ENCODE assay signal across 5 fruit fly cellular contexts in genomic region chr3L:11064689-11065088, dm6.
A peak's percentile ranks its signal among the peaks of the same experiment; 100 is the strongest.
TF ChIP-seq lines count a peak whose summit lies in the region.

Gene CG32075 (minus strand): TSS chr3L:11064941.
Gene CG45101 (plus strand): TSS chr3L:11064991.
Gene SuUR (plus strand): TSS chr3L:11064991.

- no peak for TF ChIP-seq CTCF in whole organism, embryonic (GFP tag; optimal IDR thresholded peaks at IDR 0.05; lab: Kevin White, UChicago)

TF ChIP-seq in whole organism, adult, 20 proteins besides CTCF, POLR2A, EP300 and RAD21 (continues in another document):
- peak; percentile 91 for TF ChIP-seq toe (GFP tag; optimal IDR thresholded peaks at IDR 0.05; lab: Kevin White, UChicago)
- peak; percentile 76 for TF ChIP-seq CG14711 (tag; optimal IDR thresholded peaks at IDR 0.05; lab: Kevin White, UChicago)
- TF ChIP-seq pad (GFP tag; optimal IDR thresholded peaks at IDR 0.05; lab: Kevin White, UChicago) = peak; percentile 80
- TF ChIP-seq cnc (optimal IDR thresholded peaks at IDR 0.05; lab: Kevin White, UChicago) = no peak
- TF ChIP-seq CG1620 (GFP tag; optimal IDR thresholded peaks at IDR 0.05; lab: Kevin White, UChicago) = peak; percentile 96
- no peak for TF ChIP-seq Hr96 (GFP tag; optimal IDR thresholded peaks at IDR 0.05; lab: Kevin White, UChicago)
- TF ChIP-seq CG7101 (tag; optimal IDR thresholded peaks at IDR 0.05; lab: Kevin White, UChicago) = peak; percentile 87
- TF ChIP-seq CG12768 (GFP tag; optimal IDR thresholded peaks at IDR 0.05; lab: Kevin White, UChicago) = peak; percentile 85
- no peak for TF ChIP-seq cic (GFP tag; optimal IDR thresholded peaks at IDR 0.05; lab: Kevin White, UChicago)
- peak; percentile 71 for TF ChIP-seq CG7045 (GFP tag; optimal IDR thresholded peaks at IDR 0.05; lab: Kevin White, UChicago)
- TF ChIP-seq bab1 (GFP tag; optimal IDR thresholded peaks at IDR 0.05; lab: Kevin White, UChicago) = peak; percentile 90
- TF ChIP-seq CG5204 (GFP tag; optimal IDR thresholded peaks at IDR 0.05; lab: Kevin White, UChicago) = no peak
- TF ChIP-seq ovo (GFP tag; optimal IDR thresholded peaks at IDR 0.05; lab: Kevin White, UChicago) = peak; percentile 59
- TF ChIP-seq CG11617 (GFP tag; optimal IDR thresholded peaks at IDR 0.05; lab: Kevin White, UChicago) = peak; percentile 85
- peak; percentile 82 for TF ChIP-seq Clk (GFP tag; optimal IDR thresholded peaks at IDR 0.05; lab: Kevin White, UChicago)
- TF ChIP-seq Crg-1 (GFP tag; optimal IDR thresholded peaks at IDR 0.05; lab: Kevin White, UChicago) = peak; percentile 92
- peak; percentile 70 for TF ChIP-seq CG33017 (tag; optimal IDR thresholded peaks at IDR 0.05; lab: Kevin White, UChicago)
- TF ChIP-seq kay (GFP tag; lab: Kevin White, UChicago; ENCODE audit: borderline replicate concordance) = no peak

TF ChIP-seq in whole organism, embryonic, 481 proteins besides CTCF, POLR2A, EP300 and RAD21 (continues in another document):
- TF ChIP-seq dan (GFP tag; IDR thresholded peaks at IDR 0.05; lab: Robert Waterston, UW) = peak; percentile 55; the same call in 1 of the 2 replicates
- peak; percentile 87 for TF ChIP-seq Bteb2 (GFP tag; optimal IDR thresholded peaks at IDR 0.05; lab: Kevin White, UChicago)
- TF ChIP-seq eve (GFP tag; optimal IDR thresholded peaks at IDR 0.05; lab: Kevin White, UChicago) = peak in 1 of 2 experiments; percentile 32
- TF ChIP-seq CG12236 (GFP tag; optimal IDR thresholded peaks at IDR 0.05; lab: Kevin White, UChicago) = peak; percentile 64
- peak; percentile 64; the same call in 1 of the 3 replicates for TF ChIP-seq CG7357 (GFP tag; IDR thresholded peaks at IDR 0.05; lab: Robert Waterston, UW)
- TF ChIP-seq CG1792 (GFP tag; optimal IDR thresholded peaks at IDR 0.05; lab: Kevin White, UChicago) = peak; percentile 69
- TF ChIP-seq Atf-2 (GFP tag; optimal IDR thresholded peaks at IDR 0.05; lab: Kevin White, UChicago) = peak; percentile 82
- peak; percentile 99 for TF ChIP-seq Med (GFP tag; lab: Kevin White, UChicago)
- TF ChIP-seq CG10321 (GFP tag; IDR thresholded peaks at IDR 0.05; lab: Robert Waterston, UW) = no peak
- TF ChIP-seq hb (GFP tag; IDR thresholded peaks at IDR 0.05; lab: Robert Waterston, UW; ENCODE audit: partially characterized antibody) = no peak
- TF ChIP-seq bowl (GFP tag; IDR thresholded peaks at IDR 0.05; lab: Robert Waterston, UW) = 0 out of 2 replicates have a peak, but pooled peaks have one; percentile 40
- peak; percentile 36 for TF ChIP-seq fd102C (GFP tag; optimal IDR thresholded peaks at IDR 0.05; lab: Kevin White, UChicago)
- peak; percentile 57 for TF ChIP-seq CG12219 (GFP tag; optimal IDR thresholded peaks at IDR 0.05; lab: Kevin White, UChicago)
- peak; percentile 92 for TF ChIP-seq sisA (GFP tag; IDR thresholded peaks at IDR 0.05; lab: Robert Waterston, UW)
- no peak for TF ChIP-seq btn (GFP tag; optimal IDR thresholded peaks at IDR 0.05; lab: Kevin White, UChicago)
- peak; percentile 38 for TF ChIP-seq Deaf1 (tag; optimal IDR thresholded peaks at IDR 0.05; lab: Kevin White, UChicago)
- TF ChIP-seq Ssrp (tag; optimal IDR thresholded peaks at IDR 0.05; lab: Kevin White, UChicago) = peak; percentile 88
- TF ChIP-seq twi (tag; optimal IDR thresholded peaks at IDR 0.05; lab: Kevin White, UChicago) = peak; percentile 72

TF ChIP-seq in whole organism, prepupa, 60 proteins besides CTCF, POLR2A, EP300 and RAD21 (continues in another document):
- TF ChIP-seq net (GFP tag; optimal IDR thresholded peaks at IDR 0.05; lab: Kevin White, UChicago) (peak; percentile 73), CG6808 (GFP tag; optimal IDR thresholded peaks at IDR 0.05; lab: Kevin White, UChicago) (no peak), Blimp-1 (GFP tag; optimal IDR thresholded peaks at IDR 0.05; lab: Kevin White, UChicago) (no peak), CG3919 (GFP tag; optimal IDR thresholded peaks at IDR 0.05; lab: Kevin White, UChicago) (peak; percentile 76), Met (GFP tag; optimal IDR thresholded peaks at IDR 0.05; lab: Kevin White, UChicago) (peak; percentile 87), CG8319 (GFP tag; optimal IDR thresholded peaks at IDR 0.05; lab: Kevin White, UChicago) (peak; percentile 81), CG1621 (tag; optimal IDR thresholded peaks at IDR 0.05; lab: Kevin White, UChicago) (peak; percentile 21), Smox (GFP tag; optimal IDR thresholded peaks at IDR 0.05; lab: Kevin White, UChicago) (no peak), topi (GFP tag; optimal IDR thresholded peaks at IDR 0.05; lab: Kevin White, UChicago) (peak; percentile 86), Lpt (GFP tag; optimal IDR thresholded peaks at IDR 0.05; lab: Kevin White, UChicago) (peak; percentile 56), CG34406 (GFP tag; optimal IDR thresholded peaks at IDR 0.05; lab: Kevin White, UChicago) (peak; percentile 82), CG6792 (GFP tag; optimal IDR thresholded peaks at IDR 0.05; lab: Kevin White, UChicago) (peak; percentile 80), acj6 (GFP tag; optimal IDR thresholded peaks at IDR 0.05; lab: Kevin White, UChicago) (peak; percentile 88), Gug (GFP tag; IDR thresholded peaks at IDR 0.05; lab: Robert Waterston, UW) (peak; percentile 79), CG10669 (GFP tag; optimal IDR thresholded peaks at IDR 0.05; lab: Kevin White, UChicago) (peak; percentile 75), CG11762 (GFP tag; optimal IDR thresholded peaks at IDR 0.05; lab: Kevin White, UChicago; ENCODE audit: insufficient read depth) (peak; percentile 66), vri (GFP tag; optimal IDR thresholded peaks at IDR 0.05; lab: Kevin White, UChicago) (peak; percentile 73), esn (GFP tag; optimal IDR thresholded peaks at IDR 0.05; lab: Kevin White, UChicago) (peak; percentile 92), CG31627 (GFP tag; optimal IDR thresholded peaks at IDR 0.05; lab: Kevin White, UChicago) (peak; percentile 92)

TF ChIP-seq in whole organism, pupa, 21 proteins besides CTCF, POLR2A, EP300 and RAD21:
- peak; percentile 75 for TF ChIP-seq CG17806 (tag; optimal IDR thresholded peaks at IDR 0.05; lab: Kevin White, UChicago)
- no peak for TF ChIP-seq D1 (tag; optimal IDR thresholded peaks at IDR 0.05; lab: Kevin White, UChicago)
- TF ChIP-seq EcR (GFP tag; optimal IDR thresholded peaks at IDR 0.05; lab: Kevin White, UChicago) = no peak
- TF ChIP-seq Pif1B (GFP tag; optimal IDR thresholded peaks at IDR 0.05; lab: Kevin White, UChicago) = peak; percentile 71
- peak; percentile 83 for TF ChIP-seq CG4496 (GFP tag; IDR thresholded peaks at IDR 0.05; lab: Robert Waterston, UW)
- TF ChIP-seq CG32121 (GFP tag; IDR thresholded peaks at IDR 0.05; lab: Robert Waterston, UW) = peak; percentile 86
- TF ChIP-seq CG14655 (GFP tag; optimal IDR thresholded peaks at IDR 0.05; lab: Kevin White, UChicago) = no peak
- TF ChIP-seq CG34367 (tag; optimal IDR thresholded peaks at IDR 0.05; lab: Kevin White, UChicago) = peak; percentile 56
- peak; percentile 74 for TF ChIP-seq CG9948 (tag; optimal IDR thresholded peaks at IDR 0.05; lab: Kevin White, UChicago)
- TF ChIP-seq Pif1A (GFP tag; optimal IDR thresholded peaks at IDR 0.05; lab: Kevin White, UChicago) = peak; percentile 78
- no peak for TF ChIP-seq CG10348 (GFP tag; IDR thresholded peaks at IDR 0.05; lab: Robert Waterston, UW)
- peak; percentile 77 for TF ChIP-seq Ets98B (GFP tag; IDR thresholded peaks at IDR 0.05; lab: Robert Waterston, UW)
- TF ChIP-seq CG8159 (tag; optimal IDR thresholded peaks at IDR 0.05; lab: Kevin White, UChicago) = peak; percentile 52
- TF ChIP-seq Snoo (tag; optimal IDR thresholded peaks at IDR 0.05; lab: Kevin White, UChicago) = peak; percentile 76
- TF ChIP-seq CG15710 (tag; optimal IDR thresholded peaks at IDR 0.05; lab: Kevin White, UChicago) = peak; percentile 78
- no peak for TF ChIP-seq gl (tag; optimal IDR thresholded peaks at IDR 0.05; lab: Kevin White, UChicago)
- TF ChIP-seq CG12605 (GFP tag; IDR thresholded peaks at IDR 0.05; lab: Robert Waterston, UW) = no peak
- no peak for TF ChIP-seq CG13204 (GFP tag; optimal IDR thresholded peaks at IDR 0.05; lab: Kevin White, UChicago)
- peak; percentile 52; the same call in 2 of the 3 replicates for TF ChIP-seq fd96Ca (GFP tag; IDR thresholded peaks at IDR 0.05; lab: Robert Waterston, UW)
- peak; percentile 69 for TF ChIP-seq rn (GFP tag; IDR thresholded peaks at IDR 0.05; lab: Robert Waterston, UW)
- peak; percentile 70 for TF ChIP-seq CG8301 (tag; optimal IDR thresholded peaks at IDR 0.05; lab: Kevin White, UChicago)

TF ChIP-seq in whole organism, wandering third instar larva, 38 proteins besides CTCF, POLR2A, EP300 and RAD21 (continues in another document):
- TF ChIP-seq dmrt93B (GFP tag; optimal IDR thresholded peaks at IDR 0.05; lab: Kevin White, UChicago) (no peak), HLH106 (tag; optimal IDR thresholded peaks at IDR 0.05; lab: Kevin White, UChicago) (peak; percentile 89), lola (GFP tag; optimal IDR thresholded peaks at IDR 0.05; lab: Kevin White, UChicago) (no peak), usp (GFP tag; optimal IDR thresholded peaks at IDR 0.05; lab: Kevin White, UChicago) (no peak), psq (GFP tag; optimal IDR thresholded peaks at IDR 0.05; lab: Kevin White, UChicago) (peak; percentile 80), Abd-B (GFP tag; optimal IDR thresholded peaks at IDR 0.05; lab: Kevin White, UChicago) (no peak), Hnf4 (GFP tag; optimal IDR thresholded peaks at IDR 0.05; lab: Kevin White, UChicago) (peak; percentile 93), CrebA (GFP tag; optimal IDR thresholded peaks at IDR 0.05; lab: Kevin White, UChicago; ENCODE audit: borderline replicate concordance) (no peak), Myc (optimal IDR thresholded peaks at IDR 0.05; lab: Kevin White, UChicago) (peak; percentile 98), sv (GFP tag; optimal IDR thresholded peaks at IDR 0.05; lab: Kevin White, UChicago) (peak; percentile 90), dsf (GFP tag; optimal IDR thresholded peaks at IDR 0.05; lab: Kevin White, UChicago; ENCODE audit: borderline replicate concordance) (peak; percentile 87), Rel (GFP tag; optimal IDR thresholded peaks at IDR 0.05; lab: Kevin White, UChicago) (no peak), Rel (tag; optimal IDR thresholded peaks at IDR 0.05; lab: Kevin White, UChicago) (peak; percentile 46), woc (GFP tag; optimal IDR thresholded peaks at IDR 0.05; lab: Kevin White, UChicago) (peak; percentile 94), Sp1 (GFP tag; optimal IDR thresholded peaks at IDR 0.05; lab: Kevin White, UChicago) (peak; percentile 78), OdsH (GFP tag; optimal IDR thresholded peaks at IDR 0.05; lab: Kevin White, UChicago) (peak; percentile 87), GATAd (GFP tag; optimal IDR thresholded peaks at IDR 0.05; lab: Kevin White, UChicago) (peak; percentile 74), Mio (GFP tag; optimal IDR thresholded peaks at IDR 0.05; lab: Kevin White, UChicago) (no peak), pan (optimal IDR thresholded peaks at IDR 0.05; lab: Kevin White, UChicago) (no peak), ey (GFP tag; optimal IDR thresholded peaks at IDR 0.05; lab: Kevin White, UChicago) (peak; percentile 90), N (GFP tag; optimal IDR thresholded peaks at IDR 0.05; lab: Kevin White, UChicago) (no peak), jim (GFP tag; optimal IDR thresholded peaks at IDR 0.05; lab: Kevin White, UChicago) (no peak), dl (GFP tag; optimal IDR thresholded peaks at IDR 0.05; lab: Kevin White, UChicago; ENCODE audit: insufficient read depth in 1 of 2, partially characterized antibody in 2 of 2) (no peak)
